Fruit fly (Drosophila melanogaster): ENCODE data around the gene Alg10.
A peak's percentile ranks its signal among the peaks of the same experiment; 100 is the strongest.

Gene Alg10

DNA sequence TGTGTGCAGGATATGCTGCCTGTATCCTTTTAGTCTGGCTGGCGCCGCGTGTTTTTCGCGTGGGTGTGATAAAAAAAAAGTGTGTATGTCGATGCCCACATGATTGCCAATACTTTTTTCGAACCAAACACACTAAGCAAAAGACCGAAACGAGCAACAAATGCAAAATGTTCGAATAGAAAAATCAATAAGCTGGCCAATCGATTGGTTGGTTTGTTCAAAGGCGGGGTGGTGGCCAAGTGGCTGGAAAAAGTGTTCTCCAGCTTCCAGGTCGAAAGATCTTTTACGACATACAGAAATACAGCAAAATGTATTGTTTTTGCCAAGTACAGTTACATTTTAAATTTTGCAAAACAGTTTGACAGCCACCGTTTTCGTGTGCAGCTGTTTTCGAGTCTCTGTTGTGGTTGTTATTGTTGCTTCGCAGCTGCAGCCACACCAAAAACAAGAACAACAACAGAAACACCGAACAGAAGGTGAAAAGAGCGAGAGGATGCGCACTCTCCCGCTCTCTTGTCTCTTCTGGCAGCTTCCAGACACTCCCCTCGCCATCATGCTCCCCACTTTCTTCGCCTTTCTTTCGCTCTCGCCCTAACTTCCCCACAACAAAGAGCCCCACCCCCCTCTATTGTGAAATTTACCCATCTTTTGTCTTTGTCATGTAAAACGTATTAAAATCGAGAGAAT lies 41.0 kb upstream of the Alg10 start (continued):
- TF ChIP-seq CG12104 (GFP tag; optimal IDR thresholded peaks at IDR 0.05) (no peak), ase (GFP tag; IDR thresholded peaks at IDR 0.05) (0 out of 3 replicates have a peak, but pooled peaks have one; percentile 8), crol (GFP tag; IDR thresholded peaks at IDR 0.05) (peak; percentile 96), br (optimal IDR thresholded peaks at IDR 0.05) (no peak), CG2889 (GFP tag; IDR thresholded peaks at IDR 0.05) (no peak), prd (optimal IDR thresholded peaks at IDR 0.05) (no peak), prd (GFP tag; IDR thresholded peaks at IDR 0.05) (no peak), Vsx1 (GFP tag; optimal IDR thresholded peaks at IDR 0.05) (no peak), fd3F (GFP tag; optimal IDR thresholded peaks at IDR 0.05) (no peak), Blimp-1 (GFP tag; optimal IDR thresholded peaks at IDR 0.05) (no peak), Hey (tag; optimal IDR thresholded peaks at IDR 0.05) (no peak), gsb (GFP tag; IDR thresholded peaks at IDR 0.05) (no peak), lmd (GFP tag; IDR thresholded peaks at IDR 0.05) (no peak), Atf3 (GFP tag; optimal IDR thresholded peaks at IDR 0.05) (no peak), abd-A (tag; optimal IDR thresholded peaks at IDR 0.05) (peak; percentile 32), Med (GFP tag) (peak; percentile 3), CG10147 (GFP tag; optimal IDR thresholded peaks at IDR 0.05) (no peak), z (GFP tag; IDR thresholded peaks at IDR 0.05) (no peak), MBD-R2 (GFP tag; IDR thresholded peaks at IDR 0.05) (no peak), CG8089 (GFP tag; optimal IDR thresholded peaks at IDR 0.05) (no peak), CG4282 (GFP tag; optimal IDR thresholded peaks at IDR 0.05) (no peak), bowl (GFP tag; IDR thresholded peaks at IDR 0.05) (no peak), lola (GFP tag; optimal IDR thresholded peaks at IDR 0.05) (no peak), Hsf (GFP tag; optimal IDR thresholded peaks at IDR 0.05) (no peak), CG31388 (GFP tag; optimal IDR thresholded peaks at IDR 0.05) (no peak), CG9797 (GFP tag; optimal IDR thresholded peaks at IDR 0.05) (no peak), org-1 (GFP tag; optimal IDR thresholded peaks at IDR 0.05) (no peak), B-H1 (GFP tag; IDR thresholded peaks at IDR 0.05) (no peak), lov (optimal IDR thresholded peaks at IDR 0.05) (no peak), lov (GFP tag; IDR thresholded peaks at IDR 0.05) (no peak), CG4820 (GFP tag; optimal IDR thresholded peaks at IDR 0.05) (no peak), Pdp1 (GFP tag; optimal IDR thresholded peaks at IDR 0.05) (no peak), klu (GFP tag; IDR thresholded peaks at IDR 0.05) (no peak), gfzf (GFP tag; optimal IDR thresholded peaks at IDR 0.05) (no peak), NC2β (GFP tag; optimal IDR thresholded peaks at IDR 0.05) (no peak), slou (GFP tag; optimal IDR thresholded peaks at IDR 0.05) (no peak), CG15601 (tag; optimal IDR thresholded peaks at IDR 0.05) (no peak), CG30403 (GFP tag; optimal IDR thresholded peaks at IDR 0.05) (no peak), ken (GFP tag; IDR thresholded peaks at IDR 0.05) (peak; percentile 50; the same call in 1 of the 3 replicates), tin (GFP tag; optimal IDR thresholded peaks at IDR 0.05) (no peak), CG17912 (GFP tag; optimal IDR thresholded peaks at IDR 0.05) (no peak), al (GFP tag; IDR thresholded peaks at IDR 0.05) (no peak), Hmr (GFP tag; optimal IDR thresholded peaks at IDR 0.05) (no peak), TFAM (GFP tag; optimal IDR thresholded peaks at IDR 0.05) (no peak), ftz-f1 (GFP tag; optimal IDR thresholded peaks at IDR 0.05) (no peak), MTF-1 (GFP tag; optimal IDR thresholded peaks at IDR 0.05; ENCODE audit: borderline replicate concordance) (no peak), CG4360 (GFP tag; IDR thresholded peaks at IDR 0.05) (peak; percentile 84), CG10979 (tag; optimal IDR thresholded peaks at IDR 0.05) (no peak), rib (GFP tag; IDR thresholded peaks at IDR 0.05) (no peak), her (GFP tag; optimal IDR thresholded peaks at IDR 0.05) (no peak), CG11247 (GFP tag; IDR thresholded peaks at IDR 0.05) (no peak), ci (GFP tag; IDR thresholded peaks at IDR 0.05) (no peak)

Data from whole organism, embryonic.